Fruit fly (Drosophila melanogaster) whole organism, embryonic: Measurements from ENCODE around the gene cbt.

ENCODE experiments used
- Awh ChIP-seq: fragments of 200-800 bp; sonication (Bioruptor generic); IDR thresholded peaks from 2 replicates; pipeline ENCODE4, ENCODE4 v1.3.6; 2022; ENCODE audit warnings: missing biosample characterization, missing genetic modification characterization
- CG11504 ChIP-seq: fragments of 200-800 bp; sonication (Bioruptor generic); optimal IDR thresholded peaks from 3 replicates; lab custom pipeline; 2019; ENCODE audit warnings: missing biosample characterization, mild to moderate bottlenecking, missing genetic modification characterization, moderate library complexity
- CG12071 ChIP-seq: fragments of 200-800 bp; sonication (Bioruptor generic); optimal IDR thresholded peaks from 3 replicates; lab custom pipeline; 2018; ENCODE audit warnings: missing biosample characterization, mild to moderate bottlenecking, missing genetic modification characterization
- CG12155 ChIP-seq: fragments of 200-800 bp; sonication (Bioruptor generic); optimal IDR thresholded peaks from 3 replicates; lab custom pipeline; 2016; ENCODE audit warnings: missing biosample characterization, missing genetic modification characterization
- CG13424 ChIP-seq: fragments of 200-800 bp; sonication (Bioruptor generic); optimal IDR thresholded peaks from 2 replicates; lab custom pipeline; 2019; ENCODE audit warnings: missing biosample characterization, mild to moderate bottlenecking, missing genetic modification characterization, moderate library complexity
- CG13894 ChIP-seq: fragments of 200-800 bp; sonication (Bioruptor generic); optimal IDR thresholded peaks from 3 replicates; lab custom pipeline; 2018; ENCODE audit warnings: missing biosample characterization, mild to moderate bottlenecking, missing genetic modification characterization, moderate library complexity
- CG14710 ChIP-seq: fragments of 200-800 bp; sonication (Bioruptor generic); optimal IDR thresholded peaks from 3 replicates; lab custom pipeline; 2019; ENCODE audit warnings: missing biosample characterization, mild to moderate bottlenecking, missing genetic modification characterization, moderate library complexity
- CG14860 ChIP-seq: fragments of 200-800 bp; sonication (Bioruptor generic); IDR thresholded peaks from 3 replicates; pipeline ENCODE4 v1.3.6; 2022; ENCODE audit warnings: missing biosample characterization, missing genetic modification characterization; ENCODE audit not compliant: partially characterized antibody
- CG15601 ChIP-seq: fragments of 200-800 bp; sonication (Bioruptor generic); optimal IDR thresholded peaks from 3 replicates; lab custom pipeline; 2019; ENCODE audit warnings: missing biosample characterization, mild to moderate bottlenecking, missing genetic modification characterization, moderate library complexity
- CG1792 ChIP-seq: fragments of 200-800 bp; sonication (Bioruptor generic); optimal IDR thresholded peaks from 2 replicates; lab custom pipeline; 2016; ENCODE audit warnings: missing biosample characterization, missing genetic modification characterization
- CG18619 ChIP-seq: fragments of 200-800 bp; sonication (Bioruptor generic); optimal IDR thresholded peaks from 3 replicates; lab custom pipeline; 2017; ENCODE audit warnings: missing biosample characterization, mild to moderate bottlenecking, missing genetic modification characterization
- CG2199 ChIP-seq: fragments of 200-800 bp; sonication (Bioruptor generic); IDR thresholded peaks from 3 replicates; pipeline ENCODE4 v1.3.6; 2022; ENCODE audit warnings: missing biosample characterization, missing genetic modification characterization
- CG32532 ChIP-seq: fragments of 200-800 bp; sonication (Bioruptor generic); IDR thresholded peaks from 2 replicates; pipeline ENCODE4 v1.3.6; 2022; ENCODE audit warnings: missing biosample characterization, missing genetic modification characterization
- CG3838 ChIP-seq: fragments of 200-800 bp; sonication (Bioruptor generic); optimal IDR thresholded peaks from 3 replicates; lab custom pipeline; 2016; ENCODE audit warnings: missing biosample characterization, missing genetic modification characterization
- CG4282 ChIP-seq: fragments of 200-800 bp; sonication (Bioruptor generic); optimal IDR thresholded peaks from 2 replicates; lab custom pipeline; 2016; ENCODE audit warnings: missing biosample characterization, missing genetic modification characterization
- CG4328 ChIP-seq: fragments of 200-800 bp; sonication (Bioruptor generic); optimal IDR thresholded peaks from 3 replicates; lab custom pipeline; 2017; ENCODE audit warnings: missing biosample characterization, missing genetic modification reagents, missing genetic modification characterization
- CG4854 ChIP-seq: fragments of 200-800 bp; sonication (Bioruptor generic); optimal IDR thresholded peaks from 2 replicates; lab custom pipeline; 2016; ENCODE audit warnings: missing biosample characterization, missing genetic modification characterization, inconsistent platforms
- CG6272 ChIP-seq: fragments of 200-800 bp; sonication (Bioruptor generic); IDR thresholded peaks from 2 replicates; pipeline ENCODE4 v1.3.6; 2022; ENCODE audit warnings: missing biosample characterization, missing genetic modification characterization
- CG6689 ChIP-seq: fragments of 200-800 bp; sonication (Bioruptor generic); IDR thresholded peaks from 2 replicates; pipeline ENCODE4 v1.3.6; 2022; ENCODE audit warnings: missing biosample characterization, missing genetic modification characterization
- CG6791 ChIP-seq: fragments of 200-800 bp; sonication (Bioruptor generic); IDR thresholded peaks from 3 replicates; pipeline ENCODE4 v1.3.6; 2022; ENCODE audit warnings: missing biosample characterization, missing genetic modification characterization; ENCODE audit not compliant: partially characterized antibody
- CG7987 ChIP-seq: fragments of 200-800 bp; sonication (Bioruptor generic); optimal IDR thresholded peaks from 2 replicates; lab custom pipeline; 2018; ENCODE audit warnings: missing biosample characterization, mild to moderate bottlenecking, missing genetic modification characterization, moderate library complexity
- CG8924 ChIP-seq: fragments of 200-800 bp; optimal IDR thresholded peaks from 3 replicates; lab custom pipeline; 2019; ENCODE audit warnings: missing biosample characterization, mild to moderate bottlenecking, missing genetic modification characterization, moderate library complexity
- CG9876 ChIP-seq: fragments of 200-800 bp; sonication (Bioruptor generic); optimal IDR thresholded peaks from 2 replicates; lab custom pipeline; 2016; ENCODE audit warnings: missing biosample characterization, missing genetic modification characterization
- D19A ChIP-seq: fragments of 200-800 bp; optimal IDR thresholded peaks from 3 replicates; lab custom pipeline; 2019; ENCODE audit warnings: missing biosample characterization, mild to moderate bottlenecking, missing genetic modification characterization, moderate library complexity
- D19B ChIP-seq: fragments of 200-800 bp; sonication (Bioruptor generic); optimal IDR thresholded peaks from 2 replicates; lab custom pipeline; 2017; ENCODE audit warnings: missing biosample characterization, mild to moderate bottlenecking, missing genetic modification characterization
- Deaf1 ChIP-seq: fragments of 200-800 bp; optimal IDR thresholded peaks from 3 replicates; lab custom pipeline; 2019; ENCODE audit warnings: missing biosample characterization, mild to moderate bottlenecking, missing genetic modification characterization, moderate library complexity
- E2f1 ChIP-seq: fragments of 200-800 bp; sonication (Bioruptor generic); IDR thresholded peaks from 2 replicates; pipeline ENCODE4 v1.3.6; 2022; ENCODE audit warnings: missing biosample characterization, missing genetic modification characterization
- Ets97D ChIP-seq: fragments of 200-800 bp; sonication (Bioruptor generic); optimal IDR thresholded peaks from 3 replicates; lab custom pipeline; 2016; ENCODE audit warnings: missing biosample characterization, missing genetic modification characterization
- Fer3 ChIP-seq: fragments of 200-800 bp; sonication (Bioruptor generic); optimal IDR thresholded peaks from 2 replicates; lab custom pipeline; 2018; ENCODE audit warnings: missing biosample characterization, mild to moderate bottlenecking, missing genetic modification characterization, moderate library complexity
- Gsc ChIP-seq: fragments of 200-800 bp; sonication (Bioruptor generic); IDR thresholded peaks from 2 replicates; pipeline ENCODE4 v1.3.6; 2022; ENCODE audit warnings: missing biosample characterization, missing genetic modification characterization
- Lpt ChIP-seq: fragments of >200 bp; optimal IDR thresholded peaks from 2 replicates; lab custom pipeline; 2018; ENCODE audit warnings: missing biosample characterization, missing genetic modification characterization
- Mes4 ChIP-seq: fragments of 200-800 bp; sonication (Bioruptor generic); optimal IDR thresholded peaks from 2 replicates; lab custom pipeline; 2016; ENCODE audit warnings: missing biosample characterization, missing genetic modification characterization
- NC2α ChIP-seq: fragments of 200-800 bp; sonication (Bioruptor generic); optimal IDR thresholded peaks from 2 replicates; lab custom pipeline; 2016; ENCODE audit warnings: missing biosample characterization, missing genetic modification characterization
- Sin3A ChIP-seq: fragments of >200 bp; optimal IDR thresholded peaks from 2 replicates; lab custom pipeline; 2018
- ac ChIP-seq: fragments of 200-800 bp; sonication (Bioruptor generic); optimal IDR thresholded peaks from 3 replicates; lab custom pipeline; 2017; ENCODE audit warnings: missing biosample characterization, mild to moderate bottlenecking, missing genetic modification characterization
- ap ChIP-seq: fragments of 200-800 bp; sonication (Bioruptor generic); IDR thresholded peaks from 2 replicates; pipeline ENCODE4 v1.3.6; 2022; ENCODE audit warnings: missing biosample characterization, missing genetic modification characterization
- bigmax ChIP-seq: fragments of 200-800 bp; sonication (Bioruptor generic); optimal IDR thresholded peaks from 2 replicates; lab custom pipeline; 2018; ENCODE audit warnings: missing biosample characterization, mild to moderate bottlenecking, missing genetic modification characterization
- chm ChIP-seq: fragments of 200-800 bp; sonication (Bioruptor generic); IDR thresholded peaks from 2 replicates; pipeline ENCODE4 v1.3.6; 2022; ENCODE audit warnings: missing biosample characterization, missing genetic modification characterization
- disco-r ChIP-seq: fragments of 200-800 bp; sonication (Bioruptor generic); optimal IDR thresholded peaks from 2 replicates; lab custom pipeline; 2016; ENCODE audit warnings: missing biosample characterization, missing genetic modification characterization
- fd96Cb ChIP-seq: fragments of 200-800 bp; sonication (Bioruptor generic); optimal IDR thresholded peaks from 2 replicates; lab custom pipeline; 2018; ENCODE audit warnings: missing biosample characterization, mild to moderate bottlenecking, missing genetic modification characterization, moderate library complexity
- hb ChIP-seq: fragments of 200-800 bp; sonication (Bioruptor generic); IDR thresholded peaks from 3 replicates; pipeline ENCODE4 v1.3.6; 2022; ENCODE audit warnings: missing biosample characterization, missing genetic modification characterization; ENCODE audit not compliant: partially characterized antibody
- lov ChIP-seq, 2 experiments: fragments of 200-800 bp in 1 of 2; fragments of >200 bp in 1 of 2; sonication (Bioruptor generic) in 1 of 2; IDR thresholded peaks in 1 of 2; optimal IDR thresholded peaks in 1 of 2; 2 replicates in 1 of 2; 3 replicates in 1 of 2; pipeline versions ENCODE4 v1.3.6 to Lab custom; 2017 to 2022; ENCODE audit warnings: missing biosample characterization in 1 of 2, missing genetic modification characterization in 1 of 2
- luna ChIP-seq: fragments of 200-800 bp; sonication (Bioruptor generic); optimal IDR thresholded peaks from 2 replicates; lab custom pipeline; 2016; ENCODE audit warnings: missing biosample characterization, missing genetic modification characterization
- pb ChIP-seq: fragments of 200-800 bp; sonication (Bioruptor generic); optimal IDR thresholded peaks from 3 replicates; lab custom pipeline; 2016; ENCODE audit warnings: missing biosample characterization, missing genetic modification characterization
- pho ChIP-seq: fragments of 200-800 bp; sonication (Bioruptor generic); optimal IDR thresholded peaks from 2 replicates; lab custom pipeline; 2016; ENCODE audit warnings: missing biosample characterization, missing genetic modification characterization
- psq ChIP-seq: fragments of 200-800 bp; sonication (Bioruptor generic); optimal IDR thresholded peaks from 2 replicates; lab custom pipeline; 2017; ENCODE audit warnings: missing biosample characterization, missing genetic modification characterization
- sob ChIP-seq: fragments of 200-800 bp; sonication (Bioruptor generic); IDR thresholded peaks from 2 replicates; pipeline ENCODE4 v1.3.6; 2022; ENCODE audit warnings: missing biosample characterization, missing genetic modification characterization
- sr ChIP-seq: fragments of 200-800 bp; sonication (Bioruptor generic); IDR thresholded peaks from 3 replicates; pipeline ENCODE4 v1.3.6; 2022; ENCODE audit warnings: missing biosample characterization, missing genetic modification characterization
- stc ChIP-seq: fragments of 200-800 bp; sonication (Bioruptor generic); IDR thresholded peaks from 2 replicates; pipeline ENCODE4 v1.3.6; 2022; ENCODE audit warnings: missing biosample characterization, missing genetic modification characterization
- tin ChIP-seq: fragments of 200-800 bp; sonication (Bioruptor generic); optimal IDR thresholded peaks from 3 replicates; lab custom pipeline; 2016; ENCODE audit warnings: missing biosample characterization, missing genetic modification characterization

cbt gene

DNA sequence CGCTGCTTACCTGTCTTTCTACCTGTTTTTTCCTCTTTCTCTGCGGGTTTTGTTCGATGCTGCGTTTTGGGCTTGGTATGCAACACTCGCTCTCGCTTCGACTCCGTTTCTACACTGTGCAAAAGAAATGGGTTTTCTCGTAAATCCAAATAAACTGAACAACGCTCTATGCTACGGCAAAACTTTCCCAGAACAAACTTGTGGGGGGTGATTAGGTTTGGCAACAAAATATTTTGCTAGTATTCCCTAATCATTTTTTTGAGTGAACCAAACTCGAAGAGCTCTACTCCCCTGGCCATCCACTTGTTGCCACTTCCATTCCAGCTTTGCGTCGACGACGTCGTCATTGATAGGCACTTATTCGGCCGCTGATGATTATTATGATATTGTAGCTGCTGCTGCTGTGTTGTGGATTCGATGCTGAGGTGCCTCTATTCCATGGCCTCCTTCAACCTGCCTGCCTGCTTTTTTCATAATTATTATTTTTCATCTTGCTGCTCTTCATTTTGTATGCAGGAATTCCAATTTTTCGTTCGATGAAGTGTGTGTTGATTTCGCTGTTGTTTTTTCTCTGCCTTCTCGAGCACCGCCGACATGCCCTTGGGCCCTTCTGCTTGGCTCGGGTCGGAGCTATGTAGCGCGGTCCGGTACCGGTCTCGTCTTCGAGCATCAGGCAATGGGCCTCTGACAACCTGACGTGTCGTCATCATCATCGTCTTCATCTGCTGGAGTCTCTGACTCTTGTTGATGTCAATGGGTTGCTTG lies 37.4 kb downstream of the cbt start (continued):
- TF ChIP-seq E2f1 (peak; percentile 79), CG14860 (GFP tag; lab: Robert Waterston, UW) (no peak), Fer3 (tag; lab: Kevin White, UChicago) (peak; percentile 61), ac (GFP tag; lab: Kevin White, UChicago) (peak; percentile 58), ap (GFP tag; lab: Robert Waterston, UW) (peak; percentile 80), CG6689 (GFP tag; lab: Robert Waterston, UW) (peak; percentile 88), CG6272 (GFP tag; lab: Robert Waterston, UW) (peak; percentile 65), luna (GFP tag; lab: Kevin White, UChicago) (no peak), hb (GFP tag; lab: Robert Waterston, UW) (no peak), lov (optimal IDR thresholded peaks at IDR 0.05; lab: Kevin White, UChicago) (no peak), lov (GFP tag; IDR thresholded peaks at IDR 0.05; lab: Robert Waterston, UW) (peak; percentile 91), chm (GFP tag; lab: Robert Waterston, UW) (peak; percentile 78; the same call in 1 of the 2 replicates), CG3838 (GFP tag; lab: Kevin White, UChicago) (peak; percentile 23), CG12155 (GFP tag; lab: Kevin White, UChicago) (peak; percentile 48), CG18619 (peak; percentile 56), sr (peak; percentile 81), Deaf1 (peak; percentile 24), pb (peak; percentile 67), CG4328 (no peak), CG13424 (tag; lab: Kevin White, UChicago) (peak; percentile 76), Ets97D (GFP tag; lab: Kevin White, UChicago) (peak; percentile 43), Lpt (no peak), CG13894 (tag; lab: Kevin White, UChicago) (no peak), CG14710 (tag; lab: Kevin White, UChicago) (peak; percentile 85), disco-r (no peak), tin (GFP tag; lab: Kevin White, UChicago) (peak; percentile 87), CG9876 (GFP tag; lab: Kevin White, UChicago) (peak; percentile 71), CG15601 (tag; lab: Kevin White, UChicago) (peak; percentile 83), NC2α (GFP tag; lab: Kevin White, UChicago) (peak; percentile 49), stc (GFP tag; lab: Robert Waterston, UW) (peak; percentile 86), CG12071 (peak; percentile 73), CG7987 (GFP tag; lab: Kevin White, UChicago) (peak; percentile 25), Mes4 (GFP tag; lab: Kevin White, UChicago) (peak; percentile 80), CG6791 (GFP tag; lab: Robert Waterston, UW) (no peak), Awh (peak; percentile 76), bigmax (GFP tag; lab: Kevin White, UChicago) (no peak), CG4282 (GFP tag; lab: Kevin White, UChicago) (peak; percentile 50), CG2199 (GFP tag; lab: Robert Waterston, UW) (peak; percentile 85; the same call in 2 of the 3 replicates), CG11504 (tag; lab: Kevin White, UChicago) (no peak), Sin3A (no peak), CG4854 (GFP tag; lab: Kevin White, UChicago) (no peak), CG8924 (tag; lab: Kevin White, UChicago) (peak; percentile 84), D19A (tag; lab: Kevin White, UChicago) (peak; percentile 79), CG1792 (GFP tag; lab: Kevin White, UChicago) (peak; percentile 46), D19B (no peak), Gsc (GFP tag; lab: Robert Waterston, UW) (peak; percentile 82), CG32532 (GFP tag; lab: Robert Waterston, UW) (peak; percentile 65; the same call in 1 of the 2 replicates), fd96Cb (peak; percentile 89), psq (peak; percentile 66), pho (GFP tag; lab: Kevin White, UChicago) (peak; percentile 30), sob (GFP tag; lab: Robert Waterston, UW) (peak; percentile 56; the same call in 1 of the 2 replicates)
